Fruit fly (Drosophila melanogaster): ENCODE results near the gene koko.
A peak's percentile ranks its signal among the peaks of the same experiment; 100 is the strongest.

The koko gene

dm6 chr3R:18371346-18371745 is 31.5 kb upstream of the koko start (continued):
- no peak for TF ChIP-seq ato (GFP tag; IDR thresholded peaks at IDR 0.05; ENCODE audit: partially characterized antibody)
- no peak for TF ChIP-seq maf-S (GFP tag; optimal IDR thresholded peaks at IDR 0.05)
- TF ChIP-seq CG2129 (GFP tag; IDR thresholded peaks at IDR 0.05; ENCODE audit: partially characterized antibody), result no peak
- no peak for TF ChIP-seq CG10543 (GFP tag; optimal IDR thresholded peaks at IDR 0.05)
- TF ChIP-seq CG7987 (GFP tag; optimal IDR thresholded peaks at IDR 0.05), result no peak
- TF ChIP-seq C15 (GFP tag; IDR thresholded peaks at IDR 0.05), result no peak
- no peak for TF ChIP-seq toy (GFP tag; IDR thresholded peaks at IDR 0.05)
- no peak for TF ChIP-seq BEAF-32 (GFP tag; optimal IDR thresholded peaks at IDR 0.05)
- TF ChIP-seq ind (GFP tag; optimal IDR thresholded peaks at IDR 0.05), result no peak
- 0 out of 2 replicates have a peak, but pooled peaks have one; percentile 11 for TF ChIP-seq CG10366 (GFP tag; IDR thresholded peaks at IDR 0.05)
- no peak for TF ChIP-seq bsh (GFP tag; optimal IDR thresholded peaks at IDR 0.05)
- TF ChIP-seq klu (GFP tag; IDR thresholded peaks at IDR 0.05), result no peak
- no peak for TF ChIP-seq zf30C (GFP tag; optimal IDR thresholded peaks at IDR 0.05)
- TF ChIP-seq CG14710 (tag; optimal IDR thresholded peaks at IDR 0.05), result no peak
- TF ChIP-seq CG10565 (GFP tag; optimal IDR thresholded peaks at IDR 0.05), result no peak
- no peak for TF ChIP-seq oc (tag; optimal IDR thresholded peaks at IDR 0.05)
- TF ChIP-seq trh (GFP tag; optimal IDR thresholded peaks at IDR 0.05), result no peak
- TF ChIP-seq hbn (GFP tag; IDR thresholded peaks at IDR 0.05; ENCODE audit: partially characterized antibody), result no peak
- TF ChIP-seq CG8281 (tag; optimal IDR thresholded peaks at IDR 0.05), result no peak
- peak; percentile 84 for TF ChIP-seq Nf-YC (tag; optimal IDR thresholded peaks at IDR 0.05)
- no peak for TF ChIP-seq Rx (GFP tag; IDR thresholded peaks at IDR 0.05)
- TF ChIP-seq CG17912 (GFP tag; optimal IDR thresholded peaks at IDR 0.05), result no peak
- no peak for TF ChIP-seq Ravus (GFP tag; IDR thresholded peaks at IDR 0.05)
- TF ChIP-seq PHDP (tag; optimal IDR thresholded peaks at IDR 0.05), result no peak
- TF ChIP-seq dmrt99B (tag; optimal IDR thresholded peaks at IDR 0.05), result no peak
- no peak for TF ChIP-seq Poxn (GFP tag; IDR thresholded peaks at IDR 0.05)
- peak; percentile 84 for TF ChIP-seq CG4707 (GFP tag; optimal IDR thresholded peaks at IDR 0.05)
- TF ChIP-seq CoRest (tag; optimal IDR thresholded peaks at IDR 0.05), result no peak
- no peak for TF ChIP-seq Hand (GFP tag; optimal IDR thresholded peaks at IDR 0.05)
- TF ChIP-seq Hsf (GFP tag; optimal IDR thresholded peaks at IDR 0.05), result peak; percentile 14
- no peak for TF ChIP-seq Hr51 (GFP tag; optimal IDR thresholded peaks at IDR 0.05)
- TF ChIP-seq mam (GFP tag; optimal IDR thresholded peaks at IDR 0.05), result no peak
- no peak for TF ChIP-seq fu2 (GFP tag; optimal IDR thresholded peaks at IDR 0.05)
- no peak for TF ChIP-seq HLH4C (GFP tag; IDR thresholded peaks at IDR 0.05; ENCODE audit: partially characterized antibody)
- TF ChIP-seq H15 (GFP tag; IDR thresholded peaks at IDR 0.05), result no peak
- 0 out of 3 replicates have a peak, but pooled peaks have one; percentile 39 for TF ChIP-seq otp (GFP tag; IDR thresholded peaks at IDR 0.05)
- TF ChIP-seq Oli (tag; optimal IDR thresholded peaks at IDR 0.05), result no peak
- TF ChIP-seq CG8290 (GFP tag; optimal IDR thresholded peaks at IDR 0.05), result no peak
- TF ChIP-seq CG8290 (tag; optimal IDR thresholded peaks at IDR 0.05), result no peak
- no peak for TF ChIP-seq Neu2 (GFP tag; optimal IDR thresholded peaks at IDR 0.05; ENCODE audit: borderline replicate concordance)
- TF ChIP-seq Bdp1 (GFP tag; optimal IDR thresholded peaks at IDR 0.05), result no peak
- no peak for TF ChIP-seq CG15514 (GFP tag; optimal IDR thresholded peaks at IDR 0.05)
- no peak for TF ChIP-seq CG11696 (GFP tag; IDR thresholded peaks at IDR 0.05)
- no peak for TF ChIP-seq Dip3 (GFP tag; optimal IDR thresholded peaks at IDR 0.05)
- no peak for TF ChIP-seq CG4360 (GFP tag; IDR thresholded peaks at IDR 0.05)
- no peak for TF ChIP-seq CG18476 (GFP tag; optimal IDR thresholded peaks at IDR 0.05)
- TF ChIP-seq CG13424 (tag; optimal IDR thresholded peaks at IDR 0.05), result no peak
- 0 out of 2 replicates have a peak, but pooled peaks have one; percentile 11 for TF ChIP-seq CG6689 (GFP tag; IDR thresholded peaks at IDR 0.05)
- TF ChIP-seq Pdp1 (GFP tag; optimal IDR thresholded peaks at IDR 0.05), result peak in 1 of 2 experiments; percentile 63
- TF ChIP-seq CG12769 (tag; optimal IDR thresholded peaks at IDR 0.05), result no peak
- no peak for TF ChIP-seq CG12744 (GFP tag; optimal IDR thresholded peaks at IDR 0.05)
